Worm (Caenorhabditis elegans) whole organism, late embryonic: ENCODE measurements around the gene K11H3.5.

Experiments used
- Y22D7AL.16 ChIP-seq: sonication (generic microtip); optimal IDR thresholded peaks from 2 replicates; lab custom pipeline; 2016; ENCODE audit warnings: missing genetic modification characterization, missing compliant biosample characterization
- ama-1 ChIP-seq: fragments of 150-350 bp; optimal IDR thresholded peaks from 2 replicates; lab custom pipeline; 2014
- ceh-18 ChIP-seq: sonication (generic microtip); optimal IDR thresholded peaks from 2 replicates; lab custom pipeline; 2016; ENCODE audit warnings: missing genetic modification characterization, missing compliant biosample characterization
- ceh-24 ChIP-seq: sonication (generic microtip); optimal IDR thresholded peaks from 2 replicates; lab custom pipeline; 2016; ENCODE audit warnings: mild to moderate bottlenecking, missing genetic modification characterization, missing compliant biosample characterization
- ets-4 ChIP-seq: sonication (generic microtip); optimal IDR thresholded peaks from 2 replicates; lab custom pipeline; 2016; ENCODE audit warnings: missing genetic modification characterization, missing compliant biosample characterization
- fkh-10 ChIP-seq: fragments of 150-350 bp; optimal IDR thresholded peaks from 2 replicates; lab custom pipeline; 2014; ENCODE audit warnings: missing biosample characterization, missing genetic modification reagents, missing genetic modification characterization
- lin-11 ChIP-seq: fragments of 200-800 bp; sonication (Bioruptor generic); optimal IDR thresholded peaks from 2 replicates; lab custom pipeline; 2018; ENCODE audit warnings: mild to moderate bottlenecking, missing genetic modification characterization, missing compliant biosample characterization
- nfya-1 ChIP-seq: sonication (generic microtip); optimal IDR thresholded peaks from 2 replicates; lab custom pipeline; 2017; ENCODE audit warnings: missing genetic modification characterization, mild to moderate bottlenecking, missing compliant biosample characterization, antibody characterized with exemption, moderate library complexity
- rnt-1 ChIP-seq: sonication (generic microtip); optimal IDR thresholded peaks from 2 replicates; lab custom pipeline; 2016; ENCODE audit warnings: missing genetic modification characterization, missing compliant biosample characterization

ce11 chrIII:9830502-9830901 is 13.1 kb upstream of the K11H3.5 start, which contains the start of gene ZK632.12:
- TF ChIP-seq ama-1 (lab: Kevin White, UChicago) (no peak), nfya-1 (tag; lab: Kevin White, UChicago) (no peak), lin-11 (tag; lab: Kevin White, UChicago) (no peak), rnt-1 (tag; lab: Kevin White, UChicago) (no peak), ets-4 (tag; lab: Kevin White, UChicago) (no peak), ceh-24 (tag; lab: Kevin White, UChicago) (no peak), ceh-18 (no peak), Y22D7AL.16 (tag; lab: Kevin White, UChicago) (no peak), fkh-10 (GFP tag; lab: Kevin White, UChicago) (no peak)
